Fruit fly (Drosophila melanogaster): ENCODE data around the gene TotE.

The TotE gene

dm6 chr2L:19915195-19915594, 1.9 kb upstream of the TotE start (continued):
- no peak for TF ChIP-seq gcm (GFP tag; optimal IDR thresholded peaks at IDR 0.05)
- TF ChIP-seq bowl (GFP tag; IDR thresholded peaks at IDR 0.05), result no peak
- peak; percentile 4 for TF ChIP-seq HmgZ (tag; optimal IDR thresholded peaks at IDR 0.05)
- TF ChIP-seq CG32772 (GFP tag; IDR thresholded peaks at IDR 0.05), result no peak
- TF ChIP-seq knrl (GFP tag; IDR thresholded peaks at IDR 0.05; ENCODE audit: partially characterized antibody), result no peak; the same call in 2 of the 3 replicates
- TF ChIP-seq CG4424 (GFP tag; optimal IDR thresholded peaks at IDR 0.05), result no peak
- TF ChIP-seq vvl (GFP tag; IDR thresholded peaks at IDR 0.05), result no peak
- TF ChIP-seq chinmo (GFP tag; IDR thresholded peaks at IDR 0.05; ENCODE audit: partially characterized antibody), result peak; percentile 25; the same call in 1 of the 4 replicates
- TF ChIP-seq CG8765 (GFP tag; IDR thresholded peaks at IDR 0.05), result no peak
- no peak for TF ChIP-seq Asciz (GFP tag; optimal IDR thresholded peaks at IDR 0.05)
- no peak for TF ChIP-seq pb (GFP tag; optimal IDR thresholded peaks at IDR 0.05)
- TF ChIP-seq HLH4C (GFP tag; IDR thresholded peaks at IDR 0.05; ENCODE audit: partially characterized antibody), result no peak
- peak; percentile 54; the same call in 1 of the 2 replicates for TF ChIP-seq bbx (GFP tag; IDR thresholded peaks at IDR 0.05; ENCODE audit: partially characterized antibody)
- TF ChIP-seq nom (GFP tag; optimal IDR thresholded peaks at IDR 0.05), result no peak
- no peak for TF ChIP-seq ash1 (GFP tag; optimal IDR thresholded peaks at IDR 0.05)
- peak; percentile 33 for TF ChIP-seq Ets97D (GFP tag; optimal IDR thresholded peaks at IDR 0.05)
- no peak for TF ChIP-seq esg (GFP tag; conservative IDR thresholded peaks at IDR 0.05)
- no peak for TF ChIP-seq Scr (GFP tag; IDR thresholded peaks at IDR 0.05; ENCODE audit: partially characterized antibody)
- no peak for TF ChIP-seq ind (GFP tag; optimal IDR thresholded peaks at IDR 0.05)
- TF ChIP-seq Oli (tag; optimal IDR thresholded peaks at IDR 0.05), result no peak
- TF ChIP-seq jing (GFP tag; optimal IDR thresholded peaks at IDR 0.05), result no peak
- TF ChIP-seq pita (GFP tag; optimal IDR thresholded peaks at IDR 0.05), result peak; percentile 68
- TF ChIP-seq CG16813 (GFP tag; IDR thresholded peaks at IDR 0.05; ENCODE audit: partially characterized antibody), result peak; percentile 53; the same call in 2 of the 3 replicates
- no peak for TF ChIP-seq ab (GFP tag; optimal IDR thresholded peaks at IDR 0.05)
- TF ChIP-seq vfl (GFP tag; optimal IDR thresholded peaks at IDR 0.05), result no peak
- TF ChIP-seq stwl (tag; optimal IDR thresholded peaks at IDR 0.05), result peak; percentile 66

dm6 chr2L:19912277-19912676, 1.0 kb downstream of the TotE start, which contains the start of gene TotF:
Gene TotF, minus strand, starts transcription at chr2L:19912377.
- no peak for TF ChIP-seq twi (tag; optimal IDR thresholded peaks at IDR 0.05)
- TF ChIP-seq CrebB (tag; optimal IDR thresholded peaks at IDR 0.05), result no peak
- no peak for TF ChIP-seq CG10366 (GFP tag; IDR thresholded peaks at IDR 0.05)
- no peak for TF ChIP-seq CG12219 (GFP tag; optimal IDR thresholded peaks at IDR 0.05)
- TF ChIP-seq Dek (tag; optimal IDR thresholded peaks at IDR 0.05), result no peak
- no peak for TF ChIP-seq Jarid2 (GFP tag; optimal IDR thresholded peaks at IDR 0.05)
- no peak for TF ChIP-seq Ada2b (GFP tag; IDR thresholded peaks at IDR 0.05)

- TF ChIP-seq CG11398 (GFP tag; optimal IDR thresholded peaks at IDR 0.05) (no peak), CG4404 (GFP tag; IDR thresholded peaks at IDR 0.05) (no peak), nerfin-1 (tag; optimal IDR thresholded peaks at IDR 0.05) (peak; percentile 61), CG11696 (GFP tag; IDR thresholded peaks at IDR 0.05) (no peak), CG18599 (GFP tag; optimal IDR thresholded peaks at IDR 0.05) (no peak), yki (optimal IDR thresholded peaks at IDR 0.05) (no peak), pros (GFP tag; optimal IDR thresholded peaks at IDR 0.05) (peak; percentile 60), CG2199 (GFP tag; IDR thresholded peaks at IDR 0.05) (no peak), NfI (GFP tag; optimal IDR thresholded peaks at IDR 0.05) (no peak), CG12155 (GFP tag; optimal IDR thresholded peaks at IDR 0.05) (no peak), z (GFP tag; IDR thresholded peaks at IDR 0.05) (no peak), sqz (GFP tag; optimal IDR thresholded peaks at IDR 0.05) (peak; percentile 30), ATbp (GFP tag; optimal IDR thresholded peaks at IDR 0.05) (peak; percentile 26), otp (GFP tag; IDR thresholded peaks at IDR 0.05) (no peak), prd (optimal IDR thresholded peaks at IDR 0.05) (no peak), prd (GFP tag; IDR thresholded peaks at IDR 0.05) (no peak), hb (GFP tag; IDR thresholded peaks at IDR 0.05; ENCODE audit: partially characterized antibody) (0 out of 3 replicates have a peak, but pooled peaks have one; percentile 39), nerfin-2 (GFP tag; IDR thresholded peaks at IDR 0.05; ENCODE audit: partially characterized antibody) (no peak)
Measured at dm6 chr2L:19907784-19908183, 5.5 kb downstream of the TotE start.

Measured in whole organism, embryonic.